Fruit fly (Drosophila melanogaster) whole organism, adult: ENCODE data around the gene CG10748.

Source experiments
- CG11617 ChIP-seq: fragments of 200-800 bp; sonication (Bioruptor generic); optimal IDR thresholded peaks from 2 replicates; lab custom pipeline; 2017; ENCODE audit warnings: mild to moderate bottlenecking, missing biosample characterization, missing genetic modification reagents, missing genetic modification characterization
- cnc ChIP-seq, 2 experiments: fragments of >200 bp; optimal IDR thresholded peaks; 2 replicates each; lab custom pipeline; 2017
- kay ChIP-seq: fragments of 200-800 bp; sonication (Bioruptor generic); peaks from one replicate; lab custom pipeline; 2016; ENCODE audit warnings: missing biosample characterization, missing genetic modification characterization, borderline replicate concordance
- ovo ChIP-seq: fragments of 200-800 bp; sonication (Bioruptor generic); optimal IDR thresholded peaks from 2 replicates; lab custom pipeline; 2016; ENCODE audit warnings: missing biosample characterization, missing genetic modification characterization
- pad ChIP-seq: fragments of 200-800 bp; sonication (Bioruptor generic); optimal IDR thresholded peaks from 3 replicates; lab custom pipeline; 2017; ENCODE audit warnings: missing biosample characterization, missing genetic modification characterization, mild to moderate bottlenecking, moderate library complexity, missing genetic modification reagents
- toe ChIP-seq: fragments of 200-800 bp; sonication (Bioruptor generic); optimal IDR thresholded peaks from 2 replicates; lab custom pipeline; 2016; ENCODE audit warnings: missing biosample characterization, missing genetic modification characterization

DNA sequence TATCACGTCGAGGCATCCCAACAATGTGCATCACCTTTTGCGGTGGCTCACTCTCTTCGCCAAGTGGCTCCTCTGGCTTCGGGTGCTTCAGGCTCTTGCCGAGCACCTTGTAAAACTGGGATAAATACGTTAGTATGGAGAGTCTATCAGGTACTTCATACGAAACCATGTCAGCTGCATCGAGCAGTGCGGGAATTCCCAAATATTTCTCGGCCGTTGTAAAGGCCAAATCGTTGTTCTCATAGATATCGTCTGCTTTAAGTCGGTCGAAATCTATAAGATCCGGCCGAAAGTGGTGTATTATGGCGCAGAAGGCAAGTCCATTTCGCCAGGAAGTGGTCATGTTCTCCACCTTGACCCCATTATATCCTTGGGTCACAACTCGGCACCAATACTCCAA, 42.5 kb upstream of the CG10748 start:
- TF ChIP-seq CG11617 (no peak), toe (GFP tag; lab: Kevin White, UChicago) (no peak), pad (GFP tag; lab: Kevin White, UChicago) (no peak), cnc (optimal IDR thresholded peaks at IDR 0.05; lab: Kevin White, UChicago) (no peak), kay (GFP tag; lab: Kevin White, UChicago) (no peak), ovo (no peak)
